Worm (Caenorhabditis elegans) whole organism, early embryonic: ENCODE data around the gene gst-6.
"Not testable (repeated sequence)": the region's sequence is repeated elsewhere in the genome, so short reads cannot be mapped to it uniquely, and the experiment has no call there.

ENCODE experiments used
- B0310.2 ChIP-seq: sonication (generic microtip); optimal IDR thresholded peaks from 2 replicates; lab custom pipeline; 2016; ENCODE audit warnings: mild to moderate bottlenecking, missing genetic modification characterization, missing compliant biosample characterization
- F13C5.2 ChIP-seq: sonication (generic microtip); optimal IDR thresholded peaks from 2 replicates; lab custom pipeline; 2017; ENCODE audit warnings: mild to moderate bottlenecking, missing genetic modification characterization, inconsistent platforms, missing compliant biosample characterization
- aly-1 ChIP-seq: sonication (generic microtip); optimal IDR thresholded peaks from 2 replicates; lab custom pipeline; 2016; ENCODE audit warnings: missing genetic modification characterization, missing compliant biosample characterization
- ama-1 ChIP-seq: fragments of 150-350 bp; optimal IDR thresholded peaks from 2 replicates; lab custom pipeline; 2014
- ceh-13 ChIP-seq: fragments of 200-800 bp; sonication (Bioruptor generic); optimal IDR thresholded peaks from 2 replicates; lab custom pipeline; 2018; ENCODE audit warnings: mild to moderate bottlenecking, missing genetic modification characterization, missing compliant biosample characterization
- ceh-36 ChIP-seq: sonication (generic microtip); optimal IDR thresholded peaks from 2 replicates; lab custom pipeline; 2016; ENCODE audit warnings: missing genetic modification characterization, inconsistent platforms, missing compliant biosample characterization
- ets-7 ChIP-seq: sonication (generic microtip); optimal IDR thresholded peaks from 2 replicates; lab custom pipeline; 2016; ENCODE audit warnings: missing genotype, missing genetic modification characterization, missing compliant biosample characterization
- flt-1 ChIP-seq: fragments of 200-800 bp; sonication (Bioruptor generic); IDR thresholded peaks from 2 replicates; pipeline ENCODE4 v1.3.6; 2022; ENCODE audit warnings: missing genetic modification characterization, missing compliant biosample characterization
- hmbx-1 ChIP-seq: sonication (generic microtip); optimal IDR thresholded peaks from 2 replicates; lab custom pipeline; 2016; ENCODE audit warnings: mild to moderate bottlenecking, missing genetic modification characterization, missing compliant biosample characterization
- hmg-4 ChIP-seq: fragments of 200-800 bp; sonication (Bioruptor generic); optimal IDR thresholded peaks from 2 replicates; lab custom pipeline; 2018; ENCODE audit warnings: mild to moderate bottlenecking, missing genetic modification characterization, missing compliant biosample characterization
- hnd-1 ChIP-seq: sonication (generic microtip); optimal IDR thresholded peaks from 2 replicates; lab custom pipeline; 2016; ENCODE audit warnings: missing genetic modification characterization, missing compliant biosample characterization
- pes-1 ChIP-seq: fragments of 200-800 bp; sonication (Bioruptor generic); IDR thresholded peaks from 2 replicates; pipeline ENCODE4 v1.3.6; 2022; ENCODE audit warnings: missing genetic modification reagents, missing genetic modification characterization, missing compliant biosample characterization
- scrt-1 ChIP-seq: fragments of 200-800 bp; sonication (Bioruptor generic); IDR thresholded peaks from 2 replicates; pipeline ENCODE4 v1.3.6; 2022; ENCODE audit warnings: missing genetic modification characterization, missing compliant biosample characterization
- sea-1 ChIP-seq: fragments of 200-800 bp; sonication (Bioruptor generic); conservative IDR thresholded peaks from 2 replicates; pipeline ENCODE4 v1.3.6; 2022; ENCODE audit warnings: missing genetic modification characterization, missing compliant biosample characterization
- tbx-11 ChIP-seq: fragments of 200-800 bp; sonication (Bioruptor generic); IDR thresholded peaks from 2 replicates; pipeline ENCODE4 v1.3.6; 2022; ENCODE audit warnings: missing genetic modification characterization, missing compliant biosample characterization
- tbx-37 ChIP-seq: fragments of 200-800 bp; sonication (Bioruptor generic); conservative IDR thresholded peaks from 2 replicates; pipeline ENCODE4 v1.3.6; 2022; ENCODE audit warnings: missing genetic modification reagents, missing genetic modification characterization, missing compliant biosample characterization
- tra-4 ChIP-seq: sonication (generic microtip); optimal IDR thresholded peaks from 2 replicates; lab custom pipeline; 2017; ENCODE audit warnings: missing genetic modification characterization, missing compliant biosample characterization

gst-6 gene

ce11 chrII:4879629-4880028 lies at the start of gene gst-6:
TSS of gene gst-6 (plus strand) at chrII:4879891.
- no peak for TF ChIP-seq ceh-36 (tag; lab: Kevin White, UChicago)
- no peak for TF ChIP-seq hmg-4 (GFP tag; lab: Kevin White, UChicago)
- no peak for TF ChIP-seq aly-1 (tag; lab: Kevin White, UChicago)
- TF ChIP-seq flt-1 (GFP tag; lab: Robert Waterston, UW) = no peak

ce11 chrII:4834761-4835160 lies 44.9 kb upstream of the gst-6 start, which contains the start of the genes C33F10.11 and C33F10.1:
TSS of gene C33F10.11 (minus strand) at chrII:4834861.
TSS of gene C33F10.1 (plus strand) at chrII:4835023.
- TF ChIP-seq ama-1 (lab: Kevin White, UChicago) = no peak
- no peak for TF ChIP-seq ets-7

- no peak for TF ChIP-seq ama-1 (lab: Kevin White, UChicago)
Measured at ce11 chrII:4837659-4838058, 42.0 kb upstream of the gst-6 start, which contains the start of gene C33F10.12. TSS of gene C33F10.12 (minus strand) at chrII:4837759.

DNA sequence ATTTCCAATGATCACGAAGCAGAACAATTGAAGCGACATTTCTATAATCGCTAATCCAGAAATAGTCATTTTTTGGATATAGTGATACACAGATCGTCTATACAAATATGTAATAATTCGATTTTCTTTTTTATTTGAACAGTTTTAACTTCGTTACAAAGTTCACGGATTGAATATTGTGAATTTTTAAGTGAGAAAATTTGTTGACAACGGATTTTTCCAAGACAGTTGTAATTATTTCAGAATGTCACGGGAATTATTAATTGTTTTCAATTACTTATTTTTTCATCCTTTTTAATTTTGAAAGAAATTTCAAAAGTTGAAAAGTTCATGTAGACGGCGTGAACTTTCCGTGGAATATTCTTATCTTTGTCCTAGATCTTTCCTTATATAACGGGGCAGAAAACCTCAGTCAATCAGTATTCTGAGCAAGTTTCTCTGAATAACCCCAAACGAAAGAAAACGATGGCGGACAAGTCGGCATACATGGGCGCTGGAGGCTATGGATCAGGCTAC lies 37.5 kb upstream of the gst-6 start, which contains the start of the genes T23B7.2 and nspd-4:
TSS of gene T23B7.2 (minus strand) at position 101 of the 516 bp plus-strand sequence.
TSS of gene nspd-4 (plus strand) at position 466 of the 516 bp plus-strand sequence.
- not testable (repeated sequence) for TF ChIP-seq hmbx-1; hmg-4 (GFP tag; lab: Kevin White, UChicago); ets-7

DNA sequence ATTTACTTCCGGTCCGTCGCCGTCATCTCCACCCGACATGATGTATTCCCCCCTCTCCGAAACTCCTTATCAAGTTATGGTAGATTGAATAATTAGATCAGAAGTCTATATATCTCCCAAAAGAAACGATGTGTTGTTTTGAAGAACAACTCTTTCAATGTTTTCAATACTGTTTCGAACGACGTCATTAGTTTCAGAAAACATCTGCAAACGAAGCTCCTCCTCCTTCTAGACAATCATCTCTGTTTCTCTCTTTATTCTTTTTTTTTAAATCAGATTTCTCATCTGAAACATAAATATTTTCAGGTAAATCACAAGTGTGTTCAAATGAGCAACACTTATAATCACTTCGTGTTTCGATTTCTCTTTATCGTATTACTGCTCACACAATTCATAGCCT lies 29.8 kb upstream of the gst-6 start, which contains the start of gene T23B7.3:
TSS of gene T23B7.3 (plus strand) at position 301 of the 400 bp plus-strand sequence.
- TF ChIP-seq ceh-13 = no peak
- TF ChIP-seq hnd-1 (tag; lab: Kevin White, UChicago) = no peak
- no peak for TF ChIP-seq B0310.2
- TF ChIP-seq pes-1 (GFP tag; lab: Robert Waterston, UW) = no peak
- TF ChIP-seq aly-1 (tag; lab: Kevin White, UChicago) = no peak
- no peak for TF ChIP-seq ama-1 (lab: Kevin White, UChicago)
- TF ChIP-seq tra-4 (tag; lab: Kevin White, UChicago) = no peak
- TF ChIP-seq hmg-4 (GFP tag; lab: Kevin White, UChicago) = no peak
- TF ChIP-seq F13C5.2 (tag; lab: Kevin White, UChicago) = no peak
- no peak for TF ChIP-seq sea-1
- no peak for TF ChIP-seq scrt-1 (GFP tag; lab: Robert Waterston, UW)
- no peak for TF ChIP-seq ceh-36 (tag; lab: Kevin White, UChicago)
- TF ChIP-seq tbx-37 = no peak
- TF ChIP-seq hmbx-1 = no peak
- TF ChIP-seq flt-1 (GFP tag; lab: Robert Waterston, UW) = no peak

- no peak for TF ChIP-seq B0310.2
- TF ChIP-seq tbx-37 = 0 out of 2 replicates have a peak, but pooled peaks have one; percentile 31
- no peak for TF ChIP-seq ceh-13
- TF ChIP-seq pes-1 (GFP tag; lab: Robert Waterston, UW) = peak; percentile 48; the same call in 1 of the 2 replicates
- no peak for TF ChIP-seq tbx-11 (GFP tag; lab: Robert Waterston, UW)
- peak; percentile 68 for TF ChIP-seq F13C5.2 (tag; lab: Kevin White, UChicago)
- TF ChIP-seq ets-7 = no peak
- TF ChIP-seq flt-1 (GFP tag; lab: Robert Waterston, UW) = peak; percentile 62; the same call in 1 of the 2 replicates
- TF ChIP-seq scrt-1 (GFP tag; lab: Robert Waterston, UW) = peak; percentile 59; the same call in 1 of the 2 replicates
- TF ChIP-seq sea-1 = no peak
- no peak for TF ChIP-seq tra-4 (tag; lab: Kevin White, UChicago)
- peak; percentile 30 for TF ChIP-seq ceh-36 (tag; lab: Kevin White, UChicago)
- TF ChIP-seq hmbx-1 = peak; percentile 29
- TF ChIP-seq hnd-1 (tag; lab: Kevin White, UChicago) = peak; percentile 32
- no peak for TF ChIP-seq ama-1 (lab: Kevin White, UChicago)
- TF ChIP-seq hmg-4 (GFP tag; lab: Kevin White, UChicago) = no peak
- TF ChIP-seq aly-1 (tag; lab: Kevin White, UChicago) = no peak
Measured at ce11 chrII:4851594-4852106, 28.0 kb upstream of the gst-6 start, which contains the start of gene dnj-9. TSS of gene dnj-9 (plus strand) at chrII:4852056.

DNA sequence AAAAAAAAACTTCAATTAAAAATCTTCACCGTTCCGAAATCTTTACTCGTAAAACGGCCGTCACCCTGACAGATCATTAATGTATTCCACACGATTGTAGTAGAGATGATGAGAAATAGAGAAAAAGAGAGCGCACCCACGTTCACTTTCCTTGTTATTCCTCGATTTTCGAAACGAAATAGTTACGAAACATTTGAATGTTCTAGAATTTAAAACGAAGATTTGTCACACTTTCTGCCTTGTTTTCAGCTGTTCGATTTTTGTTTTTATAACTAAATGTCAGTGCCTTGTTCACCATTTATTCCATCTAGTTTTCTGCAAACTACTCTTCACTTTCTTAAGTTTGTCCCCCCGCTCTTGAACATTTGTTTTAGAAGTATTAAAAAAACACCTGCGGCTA lies 24.9 kb upstream of the gst-6 start:
- no peak for TF ChIP-seq B0310.2
- no peak for TF ChIP-seq ama-1 (lab: Kevin White, UChicago)
- no peak for TF ChIP-seq scrt-1 (GFP tag; lab: Robert Waterston, UW)

DNA sequence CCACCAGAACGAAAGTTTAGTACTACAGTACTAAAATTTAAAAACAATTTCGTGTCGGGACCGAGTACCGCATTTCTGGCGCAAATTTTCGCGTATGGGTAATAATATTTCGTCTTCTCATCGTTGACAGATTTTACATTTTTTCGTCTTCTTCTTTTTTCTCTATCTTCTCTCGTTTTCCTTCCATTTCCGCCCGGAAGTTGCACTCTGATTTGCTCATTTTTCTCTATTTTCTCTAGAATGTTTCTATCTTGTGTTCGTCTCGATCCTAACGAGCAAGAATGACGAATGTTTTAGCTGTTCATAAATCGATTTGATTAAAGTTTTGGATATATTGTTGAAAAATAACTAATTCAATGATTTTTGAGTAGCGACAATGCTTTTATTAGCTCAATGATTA lies 24.2 kb upstream of the gst-6 start:
- TF ChIP-seq tbx-37 (no peak), ceh-13 (no peak), sea-1 (no peak), aly-1 (tag; lab: Kevin White, UChicago) (no peak), ceh-36 (tag; lab: Kevin White, UChicago) (no peak), F13C5.2 (tag; lab: Kevin White, UChicago) (no peak), ets-7 (no peak), pes-1 (GFP tag; lab: Robert Waterston, UW) (no peak), B0310.2 (no peak), hmg-4 (GFP tag; lab: Kevin White, UChicago) (no peak), hmbx-1 (no peak), tbx-11 (GFP tag; lab: Robert Waterston, UW) (no peak)
